Worm (Caenorhabditis elegans): ENCODE measurements around the gene fipr-12.
A peak's percentile ranks its signal among the peaks of the same experiment; 100 is the strongest.

Gene fipr-12

ce11 chrV:9958654-9959053, 15.5 kb downstream of the fipr-12 start (continued):
- TF ChIP-seq sptf-1 (tag; optimal IDR thresholded peaks at IDR 0.05): no peak
- TF ChIP-seq lin-39 (tag; optimal IDR thresholded peaks at IDR 0.05): no peak
- TF ChIP-seq sox-4 (tag; optimal IDR thresholded peaks at IDR 0.05): no peak
- peak; percentile 2 for TF ChIP-seq xbp-1 (tag; optimal IDR thresholded peaks at IDR 0.05)
- peak; percentile 56 for TF ChIP-seq tbx-2 (tag; optimal IDR thresholded peaks at IDR 0.05)
- no peak for TF ChIP-seq aha-1 (tag; optimal IDR thresholded peaks at IDR 0.05)
- no peak for TF ChIP-seq ceh-90 (tag; optimal IDR thresholded peaks at IDR 0.05)
- TF ChIP-seq rnt-1 (tag; optimal IDR thresholded peaks at IDR 0.05): peak; percentile 72
- TF ChIP-seq nhr-20 (tag; optimal IDR thresholded peaks at IDR 0.05): peak; percentile 49
- no peak for TF ChIP-seq C34B4.2 (tag; optimal IDR thresholded peaks at IDR 0.05)
- TF ChIP-seq nhr-47 (tag; optimal IDR thresholded peaks at IDR 0.05): no peak
- no peak for TF ChIP-seq hpl-2 (GFP tag; optimal IDR thresholded peaks at IDR 0.05)
- no peak for TF ChIP-seq nhr-85 (tag)
- TF ChIP-seq nhr-71 (tag; optimal IDR thresholded peaks at IDR 0.05): peak; percentile 77
- no peak for TF ChIP-seq hlh-4 (tag; optimal IDR thresholded peaks at IDR 0.05)
- TF ChIP-seq mab-9 (GFP tag; IDR thresholded peaks at IDR 0.05): no peak
- TF ChIP-seq efl-3 (GFP tag; optimal IDR thresholded peaks at IDR 0.05): no peak
- TF ChIP-seq lsy-2 (tag; optimal IDR thresholded peaks at IDR 0.05): peak; percentile 24 to 48
- TF ChIP-seq nhr-76 (tag; optimal IDR thresholded peaks at IDR 0.05): no peak
- TF ChIP-seq lin-13 (GFP tag; optimal IDR thresholded peaks at IDR 0.05): no peak
- no peak for TF ChIP-seq lin-35 (GFP tag; optimal IDR thresholded peaks at IDR 0.05)
- no peak for TF ChIP-seq elt-2 (tag; optimal IDR thresholded peaks at IDR 0.05)
- TF ChIP-seq efl-1 (optimal IDR thresholded peaks at IDR 0.05): peak in 1 of 2 experiments; percentile 19
- TF ChIP-seq efl-1 (GFP tag; optimal IDR thresholded peaks at IDR 0.05 in 1 of 2): no peak

- TF ChIP-seq ceh-90 (tag; optimal IDR thresholded peaks at IDR 0.05) (no peak), ceh-8 (GFP tag; optimal IDR thresholded peaks at IDR 0.05) (no peak), nhr-28 (tag; optimal IDR thresholded peaks at IDR 0.05) (no peak), C34B4.2 (tag; optimal IDR thresholded peaks at IDR 0.05) (no peak), fkh-8 (tag; optimal IDR thresholded peaks at IDR 0.05) (no peak), nhr-76 (tag; optimal IDR thresholded peaks at IDR 0.05) (no peak), C04F5.9 (tag; optimal IDR thresholded peaks at IDR 0.05) (no peak), aha-1 (tag; optimal IDR thresholded peaks at IDR 0.05) (no peak), nhr-11 (tag; optimal IDR thresholded peaks at IDR 0.05) (no peak), nhr-84 (tag; optimal IDR thresholded peaks at IDR 0.05) (no peak), unc-130 (tag; optimal IDR thresholded peaks at IDR 0.05) (no peak), lin-39 (tag; optimal IDR thresholded peaks at IDR 0.05) (no peak), elt-2 (tag; optimal IDR thresholded peaks at IDR 0.05) (no peak), efl-1 (optimal IDR thresholded peaks at IDR 0.05) (no peak), efl-1 (GFP tag; optimal IDR thresholded peaks at IDR 0.05 in 1 of 2) (no peak), isw-1 (GFP tag; IDR thresholded peaks at IDR 0.05) (no peak)
Observed at ce11 chrV:9960376-9960775, 17.2 kb downstream of the fipr-12 start, which contains the start of gene T07C12.10. Gene T07C12.10 (minus strand): TSS chrV:9960476.

- TF ChIP-seq snpc-4 (tag; optimal IDR thresholded peaks at IDR 0.05): no peak
- TF ChIP-seq lin-14 (GFP tag; optimal IDR thresholded peaks at IDR 0.05): no peak
- TF ChIP-seq hlh-4 (tag; optimal IDR thresholded peaks at IDR 0.05): no peak
- no peak for TF ChIP-seq pag-3 (tag; optimal IDR thresholded peaks at IDR 0.05; ENCODE audit: borderline replicate concordance, insufficient read depth)
- TF ChIP-seq hpl-2 (GFP tag; optimal IDR thresholded peaks at IDR 0.05): no peak
- no peak for TF ChIP-seq aha-1 (tag; optimal IDR thresholded peaks at IDR 0.05)
- TF ChIP-seq rnt-1 (tag; optimal IDR thresholded peaks at IDR 0.05): no peak
- no peak for TF ChIP-seq fkh-10 (GFP tag; optimal IDR thresholded peaks at IDR 0.05)
- no peak for TF ChIP-seq tlp-1 (tag; optimal IDR thresholded peaks at IDR 0.05)
- TF ChIP-seq efl-3 (GFP tag; optimal IDR thresholded peaks at IDR 0.05): no peak
- TF ChIP-seq lir-3 (tag; optimal IDR thresholded peaks at IDR 0.05; ENCODE audit: poor library complexity): no peak
- no peak for TF ChIP-seq swsn-7 (tag; optimal IDR thresholded peaks at IDR 0.05)
- no peak for TF ChIP-seq nhr-28 (tag; optimal IDR thresholded peaks at IDR 0.05)
- no peak for TF ChIP-seq snu-23 (GFP tag; optimal IDR thresholded peaks at IDR 0.05)
- no peak for TF ChIP-seq lin-15B (tag; optimal IDR thresholded peaks at IDR 0.05)
- TF ChIP-seq mdl-1 (tag; optimal IDR thresholded peaks at IDR 0.05): no peak
Observed at ce11 chrV:9962394-9962793, 19.3 kb downstream of the fipr-12 start, which contains the start of gene madf-4. Gene madf-4 (minus strand): TSS chrV:9962494.

Measured in whole organism, L1 larva.